Worm (Caenorhabditis elegans): ENCODE results near the gene his-61.

his-61 gene

DNA sequence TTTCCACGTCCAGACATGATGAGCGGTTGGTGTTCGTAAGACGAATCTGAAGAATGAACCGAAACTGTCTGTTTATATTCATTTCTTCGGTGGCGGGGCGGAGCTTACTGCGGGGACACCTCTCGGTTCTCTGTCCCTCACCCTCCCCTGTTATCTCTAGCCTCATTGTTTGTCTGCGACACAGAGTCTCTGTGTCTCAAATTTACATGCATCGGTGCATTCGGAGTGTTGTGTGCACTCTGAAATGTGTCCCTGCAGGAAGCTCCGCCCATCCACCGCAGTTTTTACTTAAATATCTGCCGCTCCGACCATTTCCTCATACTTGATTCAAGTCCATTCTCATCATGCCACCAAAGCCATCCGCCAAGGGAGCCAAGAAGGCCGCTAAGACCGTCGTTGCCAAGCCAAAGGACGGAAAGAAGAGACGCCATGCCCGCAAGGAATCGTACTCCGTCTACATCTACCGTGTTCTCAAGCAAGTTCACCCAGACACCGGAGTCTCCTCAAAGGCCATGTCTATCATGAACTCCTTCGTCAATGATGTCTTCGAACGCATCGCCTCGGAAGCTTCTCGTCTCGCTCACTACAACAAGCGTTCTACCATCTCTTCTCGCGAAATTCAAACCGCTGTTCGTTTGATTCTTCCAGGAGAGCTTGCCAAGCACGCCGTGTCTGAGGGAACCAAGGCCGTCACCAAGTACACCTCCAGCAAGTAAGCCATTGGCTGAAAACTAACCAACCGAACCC lies at the start of gene his-61, which contains the start of gene his-62:
Gene his-61 (minus strand): TSS at position 17 of the 747 bp plus-strand sequence.
Gene his-62 (plus strand): TSS at position 345 of the 747 bp plus-strand sequence.
- TF ChIP-seq unc-86 (tag; optimal IDR thresholded peaks at IDR 0.05): peak; percentile 65
- peak; percentile 44 for TF ChIP-seq ztf-16 (tag; optimal IDR thresholded peaks at IDR 0.05)
- peak; percentile 36 for TF ChIP-seq hlh-6 (tag; optimal IDR thresholded peaks at IDR 0.05)
- no peak for TF ChIP-seq nhr-232 (tag; optimal IDR thresholded peaks at IDR 0.05)
- TF ChIP-seq ama-1 (optimal IDR thresholded peaks at IDR 0.05): no peak
- no peak for TF ChIP-seq lim-6 (tag; optimal IDR thresholded peaks at IDR 0.05)
- peak; percentile 88 for TF ChIP-seq tbx-2 (tag; optimal IDR thresholded peaks at IDR 0.05)
- TF ChIP-seq elt-2 (tag; optimal IDR thresholded peaks at IDR 0.05): peak; percentile 71
- peak; percentile 69 for TF ChIP-seq tbx-7 (tag; optimal IDR thresholded peaks at IDR 0.05)
- TF ChIP-seq ceh-14 (tag; optimal IDR thresholded peaks at IDR 0.05): peak; percentile 38
- peak; percentile 2 for TF ChIP-seq syd-9 (tag; optimal IDR thresholded peaks at IDR 0.05)
- peak; percentile 38 for TF ChIP-seq ahr-1 (tag; optimal IDR thresholded peaks at IDR 0.05)
- no peak for TF ChIP-seq K09A11.1 (tag; optimal IDR thresholded peaks at IDR 0.05; ENCODE audit: insufficient read depth)
- no peak for TF ChIP-seq C38D4.7 (GFP tag; optimal IDR thresholded peaks at IDR 0.05)
- no peak for TF ChIP-seq ceh-9 (tag; optimal IDR thresholded peaks at IDR 0.05)
- TF ChIP-seq Y22D7AL.16 (tag; optimal IDR thresholded peaks at IDR 0.05): no peak
- TF ChIP-seq dmd-4 (tag; optimal IDR thresholded peaks at IDR 0.05; ENCODE audit: borderline replicate concordance): peak; percentile 39
- TF ChIP-seq ceh-6 (GFP tag; optimal IDR thresholded peaks at IDR 0.05): peak; percentile 15
- TF ChIP-seq odd-2 (tag; optimal IDR thresholded peaks at IDR 0.05): no peak
- TF ChIP-seq K02D7.2 (tag; optimal IDR thresholded peaks at IDR 0.05): no peak
- no peak for TF ChIP-seq pqm-1 (tag; optimal IDR thresholded peaks at IDR 0.05)
- TF ChIP-seq rnt-1 (tag; optimal IDR thresholded peaks at IDR 0.05): peak; percentile 65
- TF ChIP-seq pax-1 (tag; optimal IDR thresholded peaks at IDR 0.05): peak; percentile 89
- no peak for TF ChIP-seq ttx-3 (tag; optimal IDR thresholded peaks at IDR 0.05)
- peak; percentile 81 for TF ChIP-seq nfya-1 (tag; optimal IDR thresholded peaks at IDR 0.05)
- TF ChIP-seq pros-1 (tag; optimal IDR thresholded peaks at IDR 0.05): peak; percentile 78
- TF ChIP-seq unc-42 (tag; optimal IDR thresholded peaks at IDR 0.05): peak; percentile 43
- TF ChIP-seq ceh-31 (tag; optimal IDR thresholded peaks at IDR 0.05): peak; percentile 95
- peak; percentile 67 for TF ChIP-seq ref-2 (tag; optimal IDR thresholded peaks at IDR 0.05)
- peak; percentile 90 for TF ChIP-seq sox-2 (GFP tag; IDR thresholded peaks at IDR 0.05)
- TF ChIP-seq T23F11.4 (GFP tag; optimal IDR thresholded peaks at IDR 0.05): no peak
- TF ChIP-seq dve-1 (tag; optimal IDR thresholded peaks at IDR 0.05): peak; percentile 90
- TF ChIP-seq mec-3 (tag; optimal IDR thresholded peaks at IDR 0.05; ENCODE audit: borderline replicate concordance): no peak
- no peak for TF ChIP-seq elt-4 (tag; optimal IDR thresholded peaks at IDR 0.05)
- TF ChIP-seq ceh-18 (tag; optimal IDR thresholded peaks at IDR 0.05): peak; percentile 43
- no peak for TF ChIP-seq hlh-8 (tag; optimal IDR thresholded peaks at IDR 0.05)
- TF ChIP-seq eyg-1 (tag; optimal IDR thresholded peaks at IDR 0.05): no peak
- peak; percentile 66; the same call in 1 of the 2 replicates for TF ChIP-seq ceh-45 (GFP tag; IDR thresholded peaks at IDR 0.05)
- TF ChIP-seq ceh-2 (tag; optimal IDR thresholded peaks at IDR 0.05): peak; percentile 60
- TF ChIP-seq pag-3 (tag; optimal IDR thresholded peaks at IDR 0.05; ENCODE audit: borderline replicate concordance): no peak
- peak; percentile 80 for TF ChIP-seq unc-55 (GFP tag; optimal IDR thresholded peaks at IDR 0.05)
- TF ChIP-seq C08G9.2 (tag; optimal IDR thresholded peaks at IDR 0.05): peak; percentile 57
- no peak for TF ChIP-seq fax-1 (tag; optimal IDR thresholded peaks at IDR 0.05)
- peak; percentile 46 for TF ChIP-seq madf-2 (tag; optimal IDR thresholded peaks at IDR 0.05)
- no peak for TF ChIP-seq ceh-22 (tag; optimal IDR thresholded peaks at IDR 0.05)
- peak; percentile 94 for TF ChIP-seq ceh-34 (tag; optimal IDR thresholded peaks at IDR 0.05)
- TF ChIP-seq sdc-2 (tag; optimal IDR thresholded peaks at IDR 0.05): peak; percentile 50
- TF ChIP-seq ets-4 (tag; optimal IDR thresholded peaks at IDR 0.05): peak; percentile 61
- peak; percentile 40 for TF ChIP-seq ceh-19 (GFP tag; optimal IDR thresholded peaks at IDR 0.05)

Data from whole organism, late embryonic.